Fruit fly (Drosophila melanogaster): ENCODE measurements around the gene Papss.

Papss gene

dm6 chr3L:19818701-19819100 is 26.4 kb upstream of the Papss start:
- TF ChIP-seq D1 (tag; optimal IDR thresholded peaks at IDR 0.05) (no peak), CG13204 (GFP tag; optimal IDR thresholded peaks at IDR 0.05) (no peak), CG4496 (GFP tag; IDR thresholded peaks at IDR 0.05) (no peak), Snoo (tag; optimal IDR thresholded peaks at IDR 0.05) (no peak), CG10348 (GFP tag; IDR thresholded peaks at IDR 0.05) (no peak), CG8159 (tag; optimal IDR thresholded peaks at IDR 0.05) (no peak), Pif1B (GFP tag; optimal IDR thresholded peaks at IDR 0.05) (no peak), rn (GFP tag; IDR thresholded peaks at IDR 0.05) (no peak), Ets98B (GFP tag; IDR thresholded peaks at IDR 0.05) (no peak), CG9948 (tag; optimal IDR thresholded peaks at IDR 0.05) (no peak), fd96Ca (GFP tag; IDR thresholded peaks at IDR 0.05) (no peak)

- TF ChIP-seq Ets98B (GFP tag; IDR thresholded peaks at IDR 0.05) (no peak; the same call in 1 of the 2 replicates), CG15710 (tag; optimal IDR thresholded peaks at IDR 0.05) (peak; percentile 19), gl (tag; optimal IDR thresholded peaks at IDR 0.05) (peak; percentile 73), CG4496 (GFP tag; IDR thresholded peaks at IDR 0.05) (0 out of 3 replicates have a peak, but pooled peaks have one; percentile 34), EcR (GFP tag; optimal IDR thresholded peaks at IDR 0.05) (peak; percentile 52), CG9948 (tag; optimal IDR thresholded peaks at IDR 0.05) (peak; percentile 0)
Observed at dm6 chr3L:19833227-19833626, 11.9 kb upstream of the Papss start.

- TF ChIP-seq Snoo (tag; optimal IDR thresholded peaks at IDR 0.05) (peak; percentile 58), fd96Ca (GFP tag; IDR thresholded peaks at IDR 0.05) (no peak), CG34367 (tag; optimal IDR thresholded peaks at IDR 0.05) (no peak), CG4496 (GFP tag; IDR thresholded peaks at IDR 0.05) (0 out of 3 replicates have a peak, but pooled peaks have one; percentile 41)
Observed at dm6 chr3L:19834143-19834794, 10.8 kb upstream of the Papss start, which contains the start of the genes trc and CG32221. Gene trc (minus strand): TSS chr3L:19834304. Gene CG32221 (plus strand): TSS chr3L:19834670.

- TF ChIP-seq Ets98B (GFP tag; IDR thresholded peaks at IDR 0.05) (no peak), CG17806 (tag; optimal IDR thresholded peaks at IDR 0.05) (no peak), CG34367 (tag; optimal IDR thresholded peaks at IDR 0.05) (no peak), rn (GFP tag; IDR thresholded peaks at IDR 0.05) (no peak), EcR (GFP tag; optimal IDR thresholded peaks at IDR 0.05) (no peak), CG32121 (GFP tag; IDR thresholded peaks at IDR 0.05) (no peak), Pif1A (GFP tag; optimal IDR thresholded peaks at IDR 0.05) (no peak), Snoo (tag; optimal IDR thresholded peaks at IDR 0.05) (no peak), CG8301 (tag; optimal IDR thresholded peaks at IDR 0.05) (no peak), CG15710 (tag; optimal IDR thresholded peaks at IDR 0.05) (no peak), CG14655 (GFP tag; optimal IDR thresholded peaks at IDR 0.05) (no peak), CG13204 (GFP tag; optimal IDR thresholded peaks at IDR 0.05) (no peak), fd96Ca (GFP tag; IDR thresholded peaks at IDR 0.05) (no peak), CG10348 (GFP tag; IDR thresholded peaks at IDR 0.05) (no peak), CG8159 (tag; optimal IDR thresholded peaks at IDR 0.05) (no peak), gl (tag; optimal IDR thresholded peaks at IDR 0.05) (no peak), D1 (tag; optimal IDR thresholded peaks at IDR 0.05) (no peak)
Observed at dm6 chr3L:19836375-19836937, 8.6 kb upstream of the Papss start, which contains the start of gene kto. Gene kto (plus strand): TSS chr3L:19836614.

dm6 chr3L:19844507-19844906 is 586 bp upstream of the Papss start:
- TF ChIP-seq CG32121 (GFP tag; IDR thresholded peaks at IDR 0.05) (no peak), CG10348 (GFP tag; IDR thresholded peaks at IDR 0.05) (no peak), CG4496 (GFP tag; IDR thresholded peaks at IDR 0.05) (no peak), Pif1A (GFP tag; optimal IDR thresholded peaks at IDR 0.05) (no peak), CG13204 (GFP tag; optimal IDR thresholded peaks at IDR 0.05) (no peak), gl (tag; optimal IDR thresholded peaks at IDR 0.05) (no peak), Pif1B (GFP tag; optimal IDR thresholded peaks at IDR 0.05) (no peak), Snoo (tag; optimal IDR thresholded peaks at IDR 0.05) (no peak), CG15710 (tag; optimal IDR thresholded peaks at IDR 0.05) (no peak), CG17806 (tag; optimal IDR thresholded peaks at IDR 0.05) (no peak), CG8159 (tag; optimal IDR thresholded peaks at IDR 0.05) (no peak)

- TF ChIP-seq Ets98B (GFP tag; IDR thresholded peaks at IDR 0.05) (no peak), CG17806 (tag; optimal IDR thresholded peaks at IDR 0.05) (no peak), CG34367 (tag; optimal IDR thresholded peaks at IDR 0.05) (no peak), CG4496 (GFP tag; IDR thresholded peaks at IDR 0.05) (no peak), rn (GFP tag; IDR thresholded peaks at IDR 0.05) (no peak), CG15710 (tag; optimal IDR thresholded peaks at IDR 0.05) (no peak), CG10348 (GFP tag; IDR thresholded peaks at IDR 0.05) (no peak), Pif1B (GFP tag; optimal IDR thresholded peaks at IDR 0.05) (no peak), CG12605 (GFP tag; IDR thresholded peaks at IDR 0.05) (no peak), D1 (tag; optimal IDR thresholded peaks at IDR 0.05) (no peak), Pif1A (GFP tag; optimal IDR thresholded peaks at IDR 0.05) (no peak), Snoo (tag; optimal IDR thresholded peaks at IDR 0.05) (no peak), CG9948 (tag; optimal IDR thresholded peaks at IDR 0.05) (no peak)
Observed at dm6 chr3L:19845907-19846301, 811 bp downstream of the Papss start.

Measured in whole organism, pupa.